Fruit fly (Drosophila melanogaster) whole organism, adult: ENCODE results near the gene CG5969.

ENCODE experiments used
- CG11617 ChIP-seq: fragments of 200-800 bp; sonication (Bioruptor generic); optimal IDR thresholded peaks from 2 replicates; lab custom pipeline; 2017; ENCODE audit warnings: mild to moderate bottlenecking, missing biosample characterization, missing genetic modification reagents, missing genetic modification characterization
- CG12768 ChIP-seq: fragments of 200-800 bp; sonication (Bioruptor generic); optimal IDR thresholded peaks from 2 replicates; lab custom pipeline; 2017; ENCODE audit warnings: missing biosample characterization, missing genetic modification characterization, mild to moderate bottlenecking, moderate library complexity, missing genetic modification reagents
- CG14711 ChIP-seq: fragments of 200-800 bp; sonication (Bioruptor generic); optimal IDR thresholded peaks from 2 replicates; lab custom pipeline; 2018; ENCODE audit warnings: missing biosample characterization, mild to moderate bottlenecking, missing genetic modification characterization, moderate library complexity
- CG1620 ChIP-seq: fragments of 200-800 bp; sonication (Bioruptor generic); optimal IDR thresholded peaks from 2 replicates; lab custom pipeline; 2016; ENCODE audit warnings: missing biosample characterization, missing genetic modification characterization
- CG33017 ChIP-seq: fragments of 200-800 bp; sonication (Bioruptor generic); optimal IDR thresholded peaks from 2 replicates; lab custom pipeline; 2018; ENCODE audit warnings: missing biosample characterization, mild to moderate bottlenecking, missing genetic modification characterization, moderate library complexity
- CG5204 ChIP-seq: fragments of 200-800 bp; sonication (Bioruptor generic); optimal IDR thresholded peaks from 2 replicates; lab custom pipeline; 2016; ENCODE audit warnings: missing biosample characterization, missing genetic modification characterization
- CG7045 ChIP-seq: fragments of 200-800 bp; sonication (Bioruptor generic); optimal IDR thresholded peaks from 2 replicates; lab custom pipeline; 2017; ENCODE audit warnings: missing biosample characterization, mild to moderate bottlenecking, missing genetic modification characterization
- CG7101 ChIP-seq: fragments of 200-800 bp; sonication (Bioruptor generic); optimal IDR thresholded peaks from 2 replicates; lab custom pipeline; 2018; ENCODE audit warnings: missing biosample characterization, mild to moderate bottlenecking, missing genetic modification characterization, moderate library complexity
- Clk ChIP-seq: fragments of 200-800 bp; sonication (Bioruptor generic); optimal IDR thresholded peaks from 2 replicates; lab custom pipeline; 2017; ENCODE audit warnings: missing biosample characterization, missing genetic modification characterization
- Crg-1 ChIP-seq: fragments of 200-800 bp; sonication (Bioruptor generic); optimal IDR thresholded peaks from 2 replicates; lab custom pipeline; 2016; ENCODE audit warnings: missing biosample characterization, missing genetic modification characterization
- Hr96 ChIP-seq: fragments of 200-800 bp; sonication (Bioruptor generic); optimal IDR thresholded peaks from 2 replicates; lab custom pipeline; 2016; ENCODE audit warnings: missing biosample characterization, missing genetic modification characterization
- Mnt ChIP-seq: fragments of 200-800 bp; sonication (Bioruptor generic); optimal IDR thresholded peaks from 2 replicates; lab custom pipeline; 2016; ENCODE audit warnings: missing biosample characterization, mild to moderate bottlenecking, missing genetic modification characterization
- bab1 ChIP-seq: fragments of 200-800 bp; sonication (Bioruptor generic); optimal IDR thresholded peaks from 3 replicates; lab custom pipeline; 2019; ENCODE audit warnings: missing biosample characterization, mild to moderate bottlenecking, missing genetic modification characterization, moderate library complexity
- cic ChIP-seq: fragments of 200-800 bp; sonication (Bioruptor generic); optimal IDR thresholded peaks from 2 replicates; lab custom pipeline; 2017; ENCODE audit warnings: missing biosample characterization, mild to moderate bottlenecking, missing genetic modification characterization, moderate library complexity
- cnc ChIP-seq, 2 experiments: fragments of >200 bp; optimal IDR thresholded peaks; 2 replicates each; lab custom pipeline; 2017
- kay ChIP-seq: fragments of 200-800 bp; sonication (Bioruptor generic); peaks from one replicate; lab custom pipeline; 2016; ENCODE audit warnings: missing biosample characterization, missing genetic modification characterization, borderline replicate concordance
- ovo ChIP-seq: fragments of 200-800 bp; sonication (Bioruptor generic); optimal IDR thresholded peaks from 2 replicates; lab custom pipeline; 2016; ENCODE audit warnings: missing biosample characterization, missing genetic modification characterization
- pad ChIP-seq: fragments of 200-800 bp; sonication (Bioruptor generic); optimal IDR thresholded peaks from 3 replicates; lab custom pipeline; 2017; ENCODE audit warnings: missing biosample characterization, missing genetic modification characterization, mild to moderate bottlenecking, moderate library complexity, missing genetic modification reagents
- tj ChIP-seq: fragments of 200-800 bp; sonication (Bioruptor generic); optimal IDR thresholded peaks from 3 replicates; lab custom pipeline; 2017; ENCODE audit warnings: missing biosample characterization, mild to moderate bottlenecking, missing genetic modification characterization, moderate library complexity
- toe ChIP-seq: fragments of 200-800 bp; sonication (Bioruptor generic); optimal IDR thresholded peaks from 2 replicates; lab custom pipeline; 2016; ENCODE audit warnings: missing biosample characterization, missing genetic modification characterization

CG5969 gene

dm6 chr3L:20487649-20488048, 14.1 kb downstream of the CG5969 start:
- no peak for TF ChIP-seq toe (GFP tag; lab: Kevin White, UChicago)
- no peak for TF ChIP-seq bab1 (GFP tag; lab: Kevin White, UChicago)
- no peak for TF ChIP-seq Hr96
- TF ChIP-seq CG33017 (tag; lab: Kevin White, UChicago): no peak
- no peak for TF ChIP-seq CG5204 (GFP tag; lab: Kevin White, UChicago)
- no peak for TF ChIP-seq CG1620 (GFP tag; lab: Kevin White, UChicago)
- TF ChIP-seq tj (GFP tag; lab: Kevin White, UChicago): no peak
- TF ChIP-seq ovo (GFP tag; lab: Kevin White, UChicago): no peak
- no peak for TF ChIP-seq CG7101 (tag; lab: Kevin White, UChicago)
- TF ChIP-seq Crg-1 (GFP tag; lab: Kevin White, UChicago): no peak
- TF ChIP-seq cic: no peak

dm6 chr3L:20491525-20492132, 18.0 kb downstream of the CG5969 start, which contains the start of gene ND-39:
Gene ND-39 (plus strand): TSS chr3L:20492082.
- TF ChIP-seq kay (GFP tag; lab: Kevin White, UChicago) (no peak), ovo (GFP tag; lab: Kevin White, UChicago) (no peak), CG1620 (GFP tag; lab: Kevin White, UChicago) (no peak), CG7045 (GFP tag; lab: Kevin White, UChicago) (no peak), toe (GFP tag; lab: Kevin White, UChicago) (no peak), CG14711 (tag; lab: Kevin White, UChicago) (no peak), CG12768 (no peak), CG5204 (GFP tag; lab: Kevin White, UChicago) (no peak), CG7101 (tag; lab: Kevin White, UChicago) (no peak)

dm6 chr3L:20493417-20494261, 20.1 kb downstream of the CG5969 start:
- TF ChIP-seq CG14711 (tag; lab: Kevin White, UChicago): peak; percentile 78
- no peak for TF ChIP-seq toe (GFP tag; lab: Kevin White, UChicago)
- peak; percentile 24 for TF ChIP-seq CG5204 (GFP tag; lab: Kevin White, UChicago)
- TF ChIP-seq CG11617 (GFP tag; lab: Kevin White, UChicago): peak; percentile 75
- TF ChIP-seq Mnt: peak; percentile 10
- TF ChIP-seq tj (GFP tag; lab: Kevin White, UChicago): peak; percentile 63
- no peak for TF ChIP-seq Clk
- TF ChIP-seq Crg-1 (GFP tag; lab: Kevin White, UChicago): no peak
- peak; percentile 19 for TF ChIP-seq CG7045 (GFP tag; lab: Kevin White, UChicago)
- no peak for TF ChIP-seq ovo (GFP tag; lab: Kevin White, UChicago)
- TF ChIP-seq CG12768: peak; percentile 58
- TF ChIP-seq bab1 (GFP tag; lab: Kevin White, UChicago): peak; percentile 95
- no peak for TF ChIP-seq cnc (optimal IDR thresholded peaks at IDR 0.05; lab: Kevin White, UChicago)
- peak; percentile 16 for TF ChIP-seq Hr96
- TF ChIP-seq CG1620 (GFP tag; lab: Kevin White, UChicago): peak; percentile 11
- peak; percentile 2 for TF ChIP-seq pad (GFP tag; lab: Kevin White, UChicago)
- peak; percentile 21 for TF ChIP-seq cic
- TF ChIP-seq CG33017 (tag; lab: Kevin White, UChicago): peak; percentile 76
- no peak for TF ChIP-seq kay (GFP tag; lab: Kevin White, UChicago)
- TF ChIP-seq CG7101 (tag; lab: Kevin White, UChicago): peak; percentile 81

- TF ChIP-seq kay (GFP tag; lab: Kevin White, UChicago) (no peak), Hr96 (no peak), toe (GFP tag; lab: Kevin White, UChicago) (no peak), CG5204 (GFP tag; lab: Kevin White, UChicago) (no peak), pad (GFP tag; lab: Kevin White, UChicago) (no peak), Clk (no peak), Crg-1 (GFP tag; lab: Kevin White, UChicago) (no peak), cic (no peak), bab1 (GFP tag; lab: Kevin White, UChicago) (no peak), CG1620 (GFP tag; lab: Kevin White, UChicago) (no peak), CG11617 (GFP tag; lab: Kevin White, UChicago) (no peak), CG7045 (GFP tag; lab: Kevin White, UChicago) (no peak), CG7101 (tag; lab: Kevin White, UChicago) (no peak), CG14711 (tag; lab: Kevin White, UChicago) (no peak), Mnt (no peak), ovo (GFP tag; lab: Kevin White, UChicago) (no peak), cnc (optimal IDR thresholded peaks at IDR 0.05; lab: Kevin White, UChicago) (no peak), tj (GFP tag; lab: Kevin White, UChicago) (no peak)
Measured at dm6 chr3L:20494262-20494601, 20.6 kb downstream of the CG5969 start.

dm6 chr3L:20494780-20495591, 21.4 kb downstream of the CG5969 start, which contains the start of gene ZnT77C:
Gene ZnT77C (minus strand): TSS chr3L:20494921.
- TF ChIP-seq cic: no peak
- peak; percentile 21 for TF ChIP-seq bab1 (GFP tag; lab: Kevin White, UChicago)
